Worm (Caenorhabditis elegans): ENCODE results near the gene C45B2.3.

- TF ChIP-seq lir-1 (GFP tag; conservative IDR thresholded peaks at IDR 0.05), result no peak
- no peak for TF ChIP-seq fkh-3 (tag; optimal IDR thresholded peaks at IDR 0.05)
- no peak for TF ChIP-seq ama-1 (optimal IDR thresholded peaks at IDR 0.05)
- no peak for TF ChIP-seq ama-1 (GFP tag; optimal IDR thresholded peaks at IDR 0.05)
- no peak for TF ChIP-seq attf-6 (GFP tag; IDR thresholded peaks at IDR 0.05)
- no peak for TF ChIP-seq nfya-1 (tag; optimal IDR thresholded peaks at IDR 0.05; ENCODE audit: borderline replicate concordance, insufficient read depth)
- TF ChIP-seq madf-3 (GFP tag; IDR thresholded peaks at IDR 0.05), result no peak
- TF ChIP-seq ceh-58 (GFP tag; IDR thresholded peaks at IDR 0.05), result no peak
- no peak for TF ChIP-seq mcd-1 (GFP tag; IDR thresholded peaks at IDR 0.05)
- no peak for TF ChIP-seq F57C9.4 (tag; optimal IDR thresholded peaks at IDR 0.05)
- no peak for TF ChIP-seq snpc-4 (GFP tag; optimal IDR thresholded peaks at IDR 0.05)
- no peak for TF ChIP-seq snpc-4 (tag; optimal IDR thresholded peaks at IDR 0.05)
- TF ChIP-seq T07F8.4 (tag; optimal IDR thresholded peaks at IDR 0.05), result no peak
- TF ChIP-seq B0336.3 (GFP tag; IDR thresholded peaks at IDR 0.05), result 0 out of 2 replicates have a peak, but pooled peaks have one; percentile 35
- no peak for TF ChIP-seq unc-62 (GFP tag; optimal IDR thresholded peaks at IDR 0.05)
These were observed 42.2 kb upstream of the C45B2.3 start for ce11 chrX:6040435-6041093.

Measured in whole organism, young adult.